Fruit fly (Drosophila melanogaster) whole organism, embryonic: Measurements from ENCODE around the gene CG13085.
A peak's percentile ranks its signal among the peaks of the same experiment; 100 is the strongest.

Experiments used
- Bgb ChIP-seq: fragments of 200-800 bp; sonication (Bioruptor generic); IDR thresholded peaks from 2 replicates; pipeline ENCODE4 v1.3.6; 2022; ENCODE audit warnings: missing biosample characterization, missing genetic modification characterization; ENCODE audit not compliant: partially characterized antibody
- C15 ChIP-seq: fragments of 200-800 bp; sonication (Bioruptor generic); IDR thresholded peaks from 3 replicates; pipeline ENCODE4 v1.3.6; 2022; ENCODE audit warnings: missing biosample characterization, missing genetic modification characterization
- CG11093 ChIP-seq: fragments of 200-800 bp; sonication (Bioruptor generic); IDR thresholded peaks from 3 replicates; pipeline ENCODE4 v1.3.6; 2022; ENCODE audit warnings: missing biosample characterization, missing genetic modification characterization
- CG12104 ChIP-seq: fragments of 200-800 bp; sonication (Bioruptor generic); optimal IDR thresholded peaks from 3 replicates; lab custom pipeline; 2016; ENCODE audit warnings: missing biosample characterization, missing genetic modification characterization
- CG12744 ChIP-seq: fragments of 200-800 bp; sonication (Bioruptor generic); optimal IDR thresholded peaks from 2 replicates; lab custom pipeline; 2016; ENCODE audit warnings: missing biosample characterization, missing genetic modification characterization
- CG15073 ChIP-seq: fragments of 200-800 bp; sonication (Bioruptor generic); optimal IDR thresholded peaks from 2 replicates; lab custom pipeline; 2016; ENCODE audit warnings: missing biosample characterization, missing genetic modification characterization
- CG17829 ChIP-seq: fragments of 200-800 bp; optimal IDR thresholded peaks from 2 replicates; lab custom pipeline; 2019; ENCODE audit warnings: missing biosample characterization, mild to moderate bottlenecking, missing genetic modification characterization, moderate library complexity
- CG17912 ChIP-seq: fragments of 200-800 bp; sonication (Bioruptor generic); optimal IDR thresholded peaks from 2 replicates; lab custom pipeline; 2018; ENCODE audit warnings: missing biosample characterization, mild to moderate bottlenecking, missing genetic modification characterization
- CG18011 ChIP-seq: fragments of 200-800 bp; sonication (Bioruptor generic); optimal IDR thresholded peaks from 2 replicates; lab custom pipeline; 2017; ENCODE audit warnings: missing biosample characterization, missing genetic modification characterization, mild to moderate bottlenecking, moderate library complexity, missing genotype
- CG1832 ChIP-seq: fragments of 200-800 bp; sonication (Bioruptor generic); optimal IDR thresholded peaks from 2 replicates; lab custom pipeline; 2017; ENCODE audit warnings: missing biosample characterization, mild to moderate bottlenecking, missing genetic modification characterization, inconsistent platforms
- CG32532 ChIP-seq: fragments of 200-800 bp; sonication (Bioruptor generic); IDR thresholded peaks from 2 replicates; pipeline ENCODE4 v1.3.6; 2022; ENCODE audit warnings: missing biosample characterization, missing genetic modification characterization
- CG43689 ChIP-seq: fragments of 200-800 bp; sonication (Bioruptor generic); IDR thresholded peaks from 2 replicates; pipeline ENCODE4 v1.3.6; 2022; ENCODE audit warnings: missing biosample characterization, missing genetic modification characterization
- CG4424 ChIP-seq: fragments of 200-800 bp; sonication (Bioruptor generic); optimal IDR thresholded peaks from 3 replicates; lab custom pipeline; 2016; ENCODE audit warnings: missing biosample characterization, missing genetic modification characterization
- CG4820 ChIP-seq: fragments of 200-800 bp; sonication (Bioruptor generic); optimal IDR thresholded peaks from 3 replicates; lab custom pipeline; 2016; ENCODE audit warnings: missing biosample characterization, missing genetic modification characterization
- CG8281 ChIP-seq: fragments of 200-800 bp; sonication (Bioruptor generic); optimal IDR thresholded peaks from 2 replicates; lab custom pipeline; 2018; ENCODE audit warnings: missing biosample characterization, mild to moderate bottlenecking, missing genetic modification characterization, moderate library complexity
- CG9876 ChIP-seq: fragments of 200-800 bp; sonication (Bioruptor generic); optimal IDR thresholded peaks from 2 replicates; lab custom pipeline; 2016; ENCODE audit warnings: missing biosample characterization, missing genetic modification characterization
- CTCF ChIP-seq: fragments of 200-800 bp; sonication (Bioruptor generic); optimal IDR thresholded peaks from 2 replicates; lab custom pipeline; 2017; ENCODE audit warnings: missing biosample characterization, mild to moderate bottlenecking, missing genetic modification characterization, moderate library complexity
- D ChIP-seq, 2 experiments: fragments of 200-800 bp in 1 of 2; fragments of >200 bp in 1 of 2; sonication (Bioruptor generic) in 1 of 2; optimal IDR thresholded peaks; 2 replicates in 1 of 2; 3 replicates in 1 of 2; lab custom pipeline; 2017; ENCODE audit warnings: mild to moderate bottlenecking in 1 of 2, missing biosample characterization in 1 of 2, missing genetic modification characterization in 1 of 2, missing genetic modification reagents in 1 of 2
- Ets97D ChIP-seq: fragments of 200-800 bp; sonication (Bioruptor generic); optimal IDR thresholded peaks from 3 replicates; lab custom pipeline; 2016; ENCODE audit warnings: missing biosample characterization, missing genetic modification characterization
- Fer2 ChIP-seq: fragments of 200-800 bp; sonication (Bioruptor generic); optimal IDR thresholded peaks from 2 replicates; lab custom pipeline; 2018; ENCODE audit warnings: missing biosample characterization, mild to moderate bottlenecking, missing genetic modification characterization, moderate library complexity
- HLH4C ChIP-seq: fragments of 200-800 bp; sonication (Bioruptor generic); IDR thresholded peaks from 3 replicates; pipeline ENCODE4 v1.3.6; 2022; ENCODE audit warnings: missing biosample characterization, missing genetic modification characterization; ENCODE audit not compliant: partially characterized antibody
- HmgZ ChIP-seq: fragments of 200-800 bp; sonication (Bioruptor generic); optimal IDR thresholded peaks from 2 replicates; lab custom pipeline; 2018; ENCODE audit warnings: missing biosample characterization, mild to moderate bottlenecking, missing genetic modification characterization
- Hmx ChIP-seq: fragments of 200-800 bp; sonication (Bioruptor generic); optimal IDR thresholded peaks from 2 replicates; lab custom pipeline; 2016; ENCODE audit warnings: missing biosample characterization, missing genetic modification characterization
- Meics ChIP-seq: fragments of 200-800 bp; sonication (Bioruptor generic); optimal IDR thresholded peaks from 2 replicates; lab custom pipeline; 2017; ENCODE audit warnings: missing biosample characterization, mild to moderate bottlenecking, missing genetic modification characterization
- Mes4 ChIP-seq: fragments of 200-800 bp; sonication (Bioruptor generic); optimal IDR thresholded peaks from 2 replicates; lab custom pipeline; 2016; ENCODE audit warnings: missing biosample characterization, missing genetic modification characterization
- Myb ChIP-seq: fragments of 200-800 bp; sonication (Bioruptor generic); optimal IDR thresholded peaks from 2 replicates; lab custom pipeline; 2016; ENCODE audit warnings: missing biosample characterization, missing genetic modification characterization
- NC2β ChIP-seq: fragments of 200-800 bp; sonication (Bioruptor generic); optimal IDR thresholded peaks from 2 replicates; lab custom pipeline; 2016; ENCODE audit warnings: missing biosample characterization, missing genetic modification characterization
- NfI ChIP-seq: fragments of 200-800 bp; sonication (Bioruptor generic); optimal IDR thresholded peaks from 3 replicates; lab custom pipeline; 2018; ENCODE audit warnings: missing biosample characterization, mild to moderate bottlenecking, missing genetic modification characterization, moderate library complexity
- Oaz ChIP-seq: fragments of 200-800 bp; sonication (Bioruptor generic); IDR thresholded peaks from 2 replicates; pipeline ENCODE4 v1.3.6; 2022; ENCODE audit warnings: missing biosample characterization, missing genetic modification characterization
- Vsx1 ChIP-seq: fragments of 200-800 bp; sonication (Bioruptor generic); optimal IDR thresholded peaks from 2 replicates; lab custom pipeline; 2017; ENCODE audit warnings: missing biosample characterization, mild to moderate bottlenecking, missing genetic modification characterization, missing genetic modification reagents
- cad ChIP-seq: fragments of >200 bp; optimal IDR thresholded peaks from 2 replicates; lab custom pipeline; 2017; ENCODE audit warnings: missing biosample characterization, missing genetic modification characterization
- chn ChIP-seq: fragments of 200-800 bp; sonication (Bioruptor generic); optimal IDR thresholded peaks from 2 replicates; lab custom pipeline; 2016; ENCODE audit warnings: missing biosample characterization, missing genetic modification characterization
- croc ChIP-seq: fragments of 200-800 bp; sonication (Bioruptor generic); conservative IDR thresholded peaks from 3 replicates; pipeline ENCODE4 v1.3.6; 2022; ENCODE audit warnings: missing biosample characterization, missing genetic modification characterization
- dysf ChIP-seq: fragments of 200-800 bp; sonication (Bioruptor generic); IDR thresholded peaks from 3 replicates; pipeline ENCODE4 v1.3.6; 2022; ENCODE audit warnings: missing biosample characterization, missing genetic modification characterization
- ems ChIP-seq: fragments of 200-800 bp; sonication (Bioruptor generic); optimal IDR thresholded peaks from 3 replicates; lab custom pipeline; 2016; ENCODE audit warnings: missing biosample characterization, missing genetic modification characterization
- eve ChIP-seq, 2 experiments: fragments of >200 bp; optimal IDR thresholded peaks; 2 replicates each; lab custom pipeline; 2017; ENCODE audit warnings: missing biosample characterization in 2 of 2, missing genetic modification characterization in 2 of 2
- fd102C ChIP-seq: fragments of 200-800 bp; sonication (Bioruptor generic); optimal IDR thresholded peaks from 2 replicates; lab custom pipeline; 2018; ENCODE audit warnings: missing biosample characterization, mild to moderate bottlenecking, missing genetic modification characterization, moderate library complexity
- ftz-f1 ChIP-seq: fragments of 200-800 bp; sonication (Bioruptor generic); optimal IDR thresholded peaks from 2 replicates; lab custom pipeline; 2016; ENCODE audit warnings: missing biosample characterization, missing genetic modification characterization
- grau ChIP-seq: fragments of 200-800 bp; optimal IDR thresholded peaks from 3 replicates; lab custom pipeline; 2019; ENCODE audit warnings: missing biosample characterization, mild to moderate bottlenecking, missing genetic modification characterization, moderate library complexity
- klu ChIP-seq: fragments of 200-800 bp; sonication (Bioruptor generic); IDR thresholded peaks from 2 replicates; pipeline ENCODE4 v1.3.6; 2022; ENCODE audit warnings: missing biosample characterization, missing genetic modification characterization
- kni ChIP-seq: fragments of 200-800 bp; sonication (Bioruptor generic); optimal IDR thresholded peaks from 3 replicates; lab custom pipeline; 2017; ENCODE audit warnings: mild to moderate bottlenecking, missing biosample characterization, missing genetic modification reagents, missing genetic modification characterization
- lmd ChIP-seq: fragments of 200-800 bp; sonication (Bioruptor generic); IDR thresholded peaks from 2 replicates; pipeline ENCODE4 v1.3.6; 2022; ENCODE audit warnings: missing biosample characterization, missing genetic modification characterization
- onecut ChIP-seq: fragments of 200-800 bp; sonication (Bioruptor generic); IDR thresholded peaks from 2 replicates; pipeline ENCODE4 v1.3.6; 2022; ENCODE audit warnings: missing biosample characterization, missing genetic modification characterization
- prd ChIP-seq, 3 experiments: fragments of >200 bp in 2 of 3; fragments of 200-800 bp in 1 of 3; sonication (Bioruptor generic) in 1 of 3; optimal IDR thresholded peaks in 2 of 3; IDR thresholded peaks in 1 of 3; 2 replicates in 2 of 3; 3 replicates in 1 of 3; pipeline versions ENCODE4 v1.3.6 to Lab custom; 2017 to 2022; ENCODE audit warnings: missing biosample characterization in 1 of 3, missing genetic modification characterization in 1 of 3
- repo ChIP-seq: fragments of 200-800 bp; sonication (Bioruptor generic); optimal IDR thresholded peaks from 2 replicates; lab custom pipeline; 2016; ENCODE audit warnings: missing biosample characterization, missing genetic modification characterization
- salm ChIP-seq: fragments of 200-800 bp; sonication (Bioruptor generic); optimal IDR thresholded peaks from 2 replicates; lab custom pipeline; 2018; ENCODE audit warnings: missing biosample characterization, mild to moderate bottlenecking, missing genetic modification characterization
- sens ChIP-seq: fragments of 200-800 bp; sonication (Bioruptor generic); peaks from one replicate; lab custom pipeline; 2016; ENCODE audit warnings: missing biosample characterization, missing genetic modification characterization
- sr ChIP-seq: fragments of 200-800 bp; sonication (Bioruptor generic); IDR thresholded peaks from 3 replicates; pipeline ENCODE4 v1.3.6; 2022; ENCODE audit warnings: missing biosample characterization, missing genetic modification characterization
- unc-4 ChIP-seq: fragments of 200-800 bp; sonication (Bioruptor generic); IDR thresholded peaks from 2 replicates; pipeline ENCODE4 v1.3.6; 2022; ENCODE audit warnings: missing biosample characterization, missing genetic modification characterization; ENCODE audit not compliant: partially characterized antibody
- zen ChIP-seq: fragments of 200-800 bp; sonication (Bioruptor generic); optimal IDR thresholded peaks from 3 replicates; lab custom pipeline; 2018; ENCODE audit warnings: missing biosample characterization, mild to moderate bottlenecking, missing genetic modification characterization, moderate library complexity

The CG13085 gene

DNA sequence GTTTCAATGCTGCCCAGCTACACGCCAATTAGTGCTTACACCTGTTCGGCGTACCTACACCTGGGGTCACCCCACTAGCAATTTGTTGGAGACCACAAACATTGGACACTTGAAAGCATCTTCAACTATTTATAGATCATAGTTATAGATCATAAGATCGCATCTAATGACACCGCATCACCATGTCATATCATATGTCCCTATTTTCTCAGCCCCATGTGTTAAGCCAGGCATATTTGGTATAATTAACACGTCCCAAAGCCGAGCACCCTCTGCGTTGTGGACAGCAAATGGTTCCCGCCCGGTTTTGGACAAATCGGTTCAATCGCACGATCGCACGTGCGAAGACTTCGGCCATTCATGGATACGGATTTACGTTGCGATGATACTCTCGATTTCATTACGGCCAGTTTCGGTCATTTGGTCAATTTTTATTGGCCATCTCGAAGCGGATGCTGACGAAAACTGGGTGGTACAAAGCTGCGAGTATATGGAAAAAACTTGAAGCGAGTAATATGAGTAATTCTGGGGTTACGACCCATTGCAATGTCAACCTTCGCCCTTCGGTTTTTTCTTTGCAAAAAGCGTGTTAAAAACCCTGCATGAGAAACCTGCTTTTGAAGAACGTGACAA lies 15.9 kb downstream of the CG13085 start (continued):
- TF ChIP-seq cad (GFP tag; lab: Kevin White, UChicago) = no peak
- TF ChIP-seq CG18011 = peak; percentile 94
- TF ChIP-seq Ets97D (GFP tag; lab: Kevin White, UChicago) = peak; percentile 8
- TF ChIP-seq Meics (GFP tag; lab: Kevin White, UChicago) = peak; percentile 81
- TF ChIP-seq klu (GFP tag; lab: Robert Waterston, UW) = peak; percentile 32; the same call in 1 of the 2 replicates
- TF ChIP-seq NC2β (GFP tag; lab: Kevin White, UChicago) = peak; percentile 45
- TF ChIP-seq eve (GFP tag; optimal IDR thresholded peaks at IDR 0.05; lab: Kevin White, UChicago) = no peak
- peak; percentile 5 for TF ChIP-seq CTCF (GFP tag; lab: Kevin White, UChicago)
- TF ChIP-seq NfI = peak; percentile 71
- TF ChIP-seq CG4424 (GFP tag; lab: Kevin White, UChicago) = peak; percentile 55
- TF ChIP-seq lmd (GFP tag; lab: Robert Waterston, UW) = peak; percentile 82
- no peak for TF ChIP-seq CG1832
- peak; percentile 87 for TF ChIP-seq kni (GFP tag; lab: Kevin White, UChicago)
- TF ChIP-seq Mes4 (GFP tag; lab: Kevin White, UChicago) = peak; percentile 57
- TF ChIP-seq ems = peak; percentile 49
- peak; percentile 59 for TF ChIP-seq CG9876 (GFP tag; lab: Kevin White, UChicago)
- no peak for TF ChIP-seq Fer2
- TF ChIP-seq HmgZ (tag; lab: Kevin White, UChicago) = peak; percentile 74
- no peak for TF ChIP-seq zen (tag; lab: Kevin White, UChicago)
- TF ChIP-seq onecut (GFP tag; lab: Robert Waterston, UW) = peak; percentile 90
- 0 out of 2 replicates have a peak, but pooled peaks have one; percentile 34 for TF ChIP-seq Oaz (GFP tag; lab: Robert Waterston, UW)
- TF ChIP-seq salm (tag; lab: Kevin White, UChicago) = peak; percentile 68
- no peak for TF ChIP-seq Hmx (GFP tag; lab: Kevin White, UChicago)
- peak; percentile 43 for TF ChIP-seq Myb (GFP tag; lab: Kevin White, UChicago)
- TF ChIP-seq repo (GFP tag; lab: Kevin White, UChicago) = peak; percentile 46
- TF ChIP-seq HLH4C (GFP tag; lab: Robert Waterston, UW) = no peak
- TF ChIP-seq ftz-f1 (GFP tag; lab: Kevin White, UChicago) = no peak
- TF ChIP-seq Bgb (GFP tag; lab: Robert Waterston, UW) = no peak
- TF ChIP-seq grau (tag; lab: Kevin White, UChicago) = peak; percentile 83
- peak; percentile 85 for TF ChIP-seq CG17912 (GFP tag; lab: Kevin White, UChicago)
- TF ChIP-seq chn (GFP tag; lab: Kevin White, UChicago) = peak; percentile 83
- TF ChIP-seq sr (GFP tag; lab: Robert Waterston, UW) = no peak
- peak; percentile 81 for TF ChIP-seq CG43689 (GFP tag; lab: Robert Waterston, UW)
- peak; percentile 58 for TF ChIP-seq CG4820
- TF ChIP-seq C15 (GFP tag; lab: Robert Waterston, UW) = no peak
- no peak for TF ChIP-seq CG15073 (GFP tag; lab: Kevin White, UChicago)
- peak; percentile 84 for TF ChIP-seq dysf (GFP tag; lab: Robert Waterston, UW)
- peak; percentile 64; the same call in 2 of the 3 replicates for TF ChIP-seq CG11093 (GFP tag; lab: Robert Waterston, UW)
- TF ChIP-seq Vsx1 (GFP tag; lab: Kevin White, UChicago) = peak; percentile 67
- no peak for TF ChIP-seq unc-4 (GFP tag; lab: Robert Waterston, UW)
- no peak for TF ChIP-seq CG12104 (GFP tag; lab: Kevin White, UChicago)
- peak; percentile 45; the same call in 2 of the 3 replicates for TF ChIP-seq croc (GFP tag; lab: Robert Waterston, UW)
- peak; percentile 76 for TF ChIP-seq CG12744 (GFP tag; lab: Kevin White, UChicago)
- TF ChIP-seq sens (GFP tag; lab: Kevin White, UChicago) = peak; percentile 91
- peak; percentile 70 for TF ChIP-seq CG32532 (GFP tag; lab: Robert Waterston, UW)
- no peak for TF ChIP-seq fd102C
- peak; percentile 81 for TF ChIP-seq CG8281
- no peak for TF ChIP-seq prd (optimal IDR thresholded peaks at IDR 0.05; lab: Kevin White, UChicago)
- TF ChIP-seq prd (GFP tag; IDR thresholded peaks at IDR 0.05; lab: Robert Waterston, UW) = peak; percentile 72
- no peak for TF ChIP-seq D (optimal IDR thresholded peaks at IDR 0.05; lab: Kevin White, UChicago)
- TF ChIP-seq D (GFP tag; optimal IDR thresholded peaks at IDR 0.05; lab: Kevin White, UChicago) = peak; percentile 66
- peak; percentile 67 for TF ChIP-seq CG17829
